Fruit fly (Drosophila melanogaster): ENCODE data around the gene Tsp3A.

Gene Tsp3A

DNA sequence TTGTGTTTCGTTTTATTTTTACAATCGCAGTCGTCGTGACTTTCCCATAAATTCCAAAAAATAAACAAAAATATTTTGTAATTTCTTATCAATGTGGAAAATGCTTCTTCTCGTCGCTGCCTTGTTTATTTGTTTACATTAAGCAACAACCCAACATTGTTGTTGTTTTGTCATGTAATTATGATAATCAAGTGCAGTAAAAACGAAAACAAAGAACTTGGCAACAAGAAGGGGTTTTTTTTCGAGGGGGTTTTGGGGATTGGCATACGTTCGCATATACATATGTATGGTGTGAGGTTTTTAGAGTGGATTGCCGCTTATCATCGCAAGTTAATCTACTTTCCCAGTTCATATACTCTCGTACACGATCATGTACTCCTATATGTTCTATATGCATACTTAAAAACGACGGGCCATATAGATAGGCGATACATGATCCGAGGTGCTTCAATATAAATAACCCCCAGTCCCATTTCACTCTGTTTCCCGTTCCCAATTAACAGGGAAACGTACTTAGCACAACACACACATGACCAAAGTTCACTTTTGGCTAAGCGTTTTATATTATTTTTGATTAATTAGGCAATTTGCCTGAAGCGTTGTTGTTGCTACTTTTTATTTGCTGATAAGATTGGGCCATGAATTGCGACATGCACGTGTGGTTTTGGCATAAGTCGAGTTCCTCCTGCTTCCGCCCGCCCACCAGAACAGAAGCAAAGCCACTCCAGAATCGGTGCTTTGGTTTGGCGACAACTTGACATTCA, 34.2 kb upstream of the Tsp3A start (continued):
- TF ChIP-seq CG15696 (tag; optimal IDR thresholded peaks at IDR 0.05) (no peak), D19B (GFP tag; optimal IDR thresholded peaks at IDR 0.05) (no peak), CG10543 (GFP tag; optimal IDR thresholded peaks at IDR 0.05) (peak; percentile 16), CG7372 (GFP tag; IDR thresholded peaks at IDR 0.05) (no peak), CG11723 (GFP tag; optimal IDR thresholded peaks at IDR 0.05) (peak; percentile 23), pros (GFP tag; optimal IDR thresholded peaks at IDR 0.05) (no peak), corto (GFP tag; optimal IDR thresholded peaks at IDR 0.05) (no peak), Dll (GFP tag; IDR thresholded peaks at IDR 0.05; ENCODE audit: partially characterized antibody) (no peak), CG8765 (GFP tag; IDR thresholded peaks at IDR 0.05) (no peak), CG17359 (tag; optimal IDR thresholded peaks at IDR 0.05) (peak; percentile 57), pita (GFP tag; optimal IDR thresholded peaks at IDR 0.05) (no peak), amos (GFP tag; IDR thresholded peaks at IDR 0.05; ENCODE audit: partially characterized antibody) (no peak), CG12299 (tag; optimal IDR thresholded peaks at IDR 0.05) (peak; percentile 12), mld (GFP tag; IDR thresholded peaks at IDR 0.05; ENCODE audit: partially characterized antibody) (no peak), Sox100B (GFP tag; optimal IDR thresholded peaks at IDR 0.05) (peak; percentile 11), sug (tag; optimal IDR thresholded peaks at IDR 0.05) (peak; percentile 58), CG16815 (GFP tag; optimal IDR thresholded peaks at IDR 0.05) (no peak), CG1792 (GFP tag; optimal IDR thresholded peaks at IDR 0.05) (no peak), Pdp1 (GFP tag; optimal IDR thresholded peaks at IDR 0.05) (peak in 1 of 2 experiments; percentile 64), E2f1 (GFP tag; IDR thresholded peaks at IDR 0.05) (no peak), unpg (GFP tag; optimal IDR thresholded peaks at IDR 0.05) (peak; percentile 13), mirr (GFP tag; optimal IDR thresholded peaks at IDR 0.05) (peak; percentile 24), exex (tag; optimal IDR thresholded peaks at IDR 0.05) (peak; percentile 94), CG7271 (tag; optimal IDR thresholded peaks at IDR 0.05) (no peak), Gsc (GFP tag; IDR thresholded peaks at IDR 0.05) (no peak), tll (GFP tag; optimal IDR thresholded peaks at IDR 0.05) (no peak), cato (GFP tag; optimal IDR thresholded peaks at IDR 0.05; ENCODE audit: borderline replicate concordance) (no peak), Atf-2 (GFP tag; optimal IDR thresholded peaks at IDR 0.05) (no peak), CG15514 (GFP tag; optimal IDR thresholded peaks at IDR 0.05) (peak; percentile 0), Dbx (GFP tag; IDR thresholded peaks at IDR 0.05) (no peak), pum (GFP tag; optimal IDR thresholded peaks at IDR 0.05) (no peak), CG10959 (GFP tag; IDR thresholded peaks at IDR 0.05) (no peak), CG6765 (GFP tag; optimal IDR thresholded peaks at IDR 0.05) (no peak), CG2678 (tag; optimal IDR thresholded peaks at IDR 0.05) (peak; percentile 49), dmrt99B (tag; optimal IDR thresholded peaks at IDR 0.05) (peak; percentile 5), cas (GFP tag; IDR thresholded peaks at IDR 0.05) (no peak), cwo (GFP tag; optimal IDR thresholded peaks at IDR 0.05) (peak; percentile 90), ara (GFP tag; IDR thresholded peaks at IDR 0.05) (no peak), CG34376 (GFP tag; optimal IDR thresholded peaks at IDR 0.05) (peak; percentile 25), CG10209 (GFP tag; optimal IDR thresholded peaks at IDR 0.05) (no peak), Sry-β (GFP tag; optimal IDR thresholded peaks at IDR 0.05) (peak; percentile 5), CG12219 (GFP tag; optimal IDR thresholded peaks at IDR 0.05) (peak; percentile 24), CG15479 (GFP tag; optimal IDR thresholded peaks at IDR 0.05) (no peak), salm (tag; optimal IDR thresholded peaks at IDR 0.05) (peak; percentile 40), CG2120 (GFP tag; optimal IDR thresholded peaks at IDR 0.05) (no peak), CG12071 (GFP tag; optimal IDR thresholded peaks at IDR 0.05) (peak; percentile 38), CG3065 (GFP tag; optimal IDR thresholded peaks at IDR 0.05) (no peak), NfI (GFP tag; optimal IDR thresholded peaks at IDR 0.05) (no peak)
